Worm (Caenorhabditis elegans) whole organism, midembryonic: Measurements from ENCODE around the gene fbxc-54.

Experiments
- T22C8.4 ChIP-seq: fragments of 200-800 bp; sonication (Bioruptor generic); IDR thresholded peaks from 2 replicates; pipeline ENCODE4 v1.3.6; 2022; ENCODE audit warnings: missing genetic modification characterization, missing compliant biosample characterization
- cog-1 ChIP-seq: sonication (generic microtip); optimal IDR thresholded peaks from 2 replicates; lab custom pipeline; 2016; ENCODE audit warnings: missing genetic modification characterization, missing compliant biosample characterization
- flt-1 ChIP-seq: fragments of 200-800 bp; sonication (Bioruptor generic); IDR thresholded peaks from 2 replicates; pipeline ENCODE4 v1.3.6; 2022; ENCODE audit warnings: missing genetic modification characterization, missing compliant biosample characterization
- klf-2 ChIP-seq: fragments of 200-800 bp; sonication (Bioruptor generic); conservative IDR thresholded peaks from 2 replicates; pipeline ENCODE4 v1.3.6; 2022; ENCODE audit warnings: missing genetic modification reagents, missing genetic modification characterization, missing compliant biosample characterization
- med-1 ChIP-seq: sonication (generic microtip); optimal IDR thresholded peaks from 2 replicates; lab custom pipeline; 2017; ENCODE audit warnings: missing genetic modification characterization, mild to moderate bottlenecking, missing compliant biosample characterization, antibody characterized with exemption, missing genetic modification reagents; ENCODE audit not compliant: insufficient read depth
- ref-1 ChIP-seq: fragments of 200-800 bp; sonication (Bioruptor generic); conservative IDR thresholded peaks from 2 replicates; pipeline ENCODE4 v1.3.6; 2022; ENCODE audit warnings: missing genetic modification reagents, missing genetic modification characterization, missing compliant biosample characterization
- tab-1 ChIP-seq: fragments of 200-800 bp; sonication (Bioruptor generic); IDR thresholded peaks from 2 replicates; pipeline ENCODE4 v1.3.6; 2022; ENCODE audit warnings: missing genetic modification characterization, missing compliant biosample characterization
- ztf-23 ChIP-seq: fragments of 200-800 bp; sonication (Bioruptor generic); IDR thresholded peaks from 2 replicates; pipeline ENCODE4 v1.3.6; 2022; ENCODE audit warnings: missing genetic modification reagents, missing genetic modification characterization, missing compliant biosample characterization
- ztf-29 ChIP-seq: fragments of 200-800 bp; sonication (Bioruptor generic); IDR thresholded peaks from 2 replicates; pipeline ENCODE4 v1.3.6; 2022; ENCODE audit warnings: missing genetic modification reagents, missing genetic modification characterization, missing compliant biosample characterization

Gene fbxc-54

DNA sequence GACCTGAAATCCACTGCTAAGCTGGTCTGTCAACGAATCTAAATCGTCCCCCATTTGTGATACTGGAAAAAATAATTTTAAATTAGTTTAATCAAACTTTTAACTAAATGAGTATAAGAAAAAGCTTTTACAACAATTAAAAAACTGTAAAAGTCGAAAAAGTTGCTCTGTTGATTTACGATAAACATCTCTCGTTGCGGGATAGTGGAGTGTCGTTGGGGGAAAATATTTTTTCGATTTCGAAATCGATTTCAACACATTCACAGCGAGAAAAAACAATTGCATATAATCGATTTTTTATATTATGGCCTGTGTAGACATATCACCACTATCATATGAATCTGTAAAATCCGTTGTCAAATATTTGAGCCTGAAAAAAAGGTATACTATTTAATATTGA lies at the start of gene fbxc-54, which contains the start of gene F23F1.5:
fbxc-54 (plus strand) TSS at position 199 of the 400 bp plus-strand sequence.
F23F1.5 (minus strand) TSS at position 64 of the 400 bp plus-strand sequence.
- TF ChIP-seq T22C8.4 (GFP tag; lab: Robert Waterston, UW) (no peak), flt-1 (GFP tag; lab: Robert Waterston, UW) (no peak), cog-1 (tag; lab: Kevin White, UChicago) (no peak), ref-1 (GFP tag; lab: Robert Waterston, UW) (no peak), ztf-29 (GFP tag; lab: Robert Waterston, UW) (no peak), med-1 (GFP tag; lab: Kevin White, UChicago) (no peak), ztf-23 (GFP tag; lab: Robert Waterston, UW) (no peak), klf-2 (GFP tag; lab: Robert Waterston, UW) (no peak), tab-1 (GFP tag; lab: Robert Waterston, UW) (no peak)

DNA sequence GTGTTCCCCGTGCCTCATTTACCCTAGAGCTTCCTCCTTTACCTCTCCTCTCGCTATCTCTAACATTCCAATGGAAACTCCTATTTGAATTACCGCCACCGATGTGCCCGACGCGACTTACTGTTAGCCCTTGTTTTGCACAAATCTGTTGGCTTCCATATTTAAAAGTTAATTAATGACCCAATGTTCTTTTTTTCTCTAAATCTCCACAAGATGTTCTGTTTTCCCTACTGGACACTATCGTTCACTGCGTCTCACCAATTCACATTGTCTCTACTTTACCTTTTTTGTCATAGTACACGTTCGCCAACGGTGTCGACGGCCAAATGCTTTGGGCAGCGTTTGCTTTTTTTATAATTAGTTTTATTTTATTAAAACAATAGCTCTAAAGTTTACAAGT lies 30.9 kb upstream of the fbxc-54 start:
- no peak for TF ChIP-seq T22C8.4 (GFP tag; lab: Robert Waterston, UW)
- TF ChIP-seq cog-1 (tag; lab: Kevin White, UChicago) = no peak
- TF ChIP-seq med-1 (GFP tag; lab: Kevin White, UChicago) = no peak
- TF ChIP-seq tab-1 (GFP tag; lab: Robert Waterston, UW) = no peak

DNA sequence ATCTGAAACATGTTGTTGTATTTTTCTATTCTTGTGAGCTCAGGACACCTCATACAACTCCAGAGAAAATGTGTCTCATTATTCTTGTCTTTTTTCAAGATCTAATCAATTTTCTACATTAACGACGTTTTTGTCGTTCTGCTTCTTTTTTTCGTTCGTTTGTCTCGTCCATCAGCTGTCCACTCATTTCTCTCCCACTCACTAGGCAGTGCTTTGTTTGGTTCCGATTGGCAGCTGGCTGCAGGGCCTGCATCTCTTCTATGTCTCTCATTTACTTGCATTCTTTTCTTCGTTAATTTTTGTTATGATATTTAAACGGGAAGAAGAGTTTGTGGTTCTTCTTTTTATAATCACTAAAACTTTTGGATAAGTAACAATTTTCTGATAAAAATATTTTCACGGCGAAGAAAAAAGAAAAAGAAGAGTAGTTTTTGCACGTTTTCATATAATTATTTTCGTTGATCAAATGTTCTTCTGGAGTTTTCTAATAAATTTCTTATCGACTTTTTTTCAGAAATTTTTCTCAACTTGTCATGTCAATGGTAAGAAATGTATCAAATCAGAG lies 30.1 kb upstream of the fbxc-54 start, which contains the start of gene 2L52.1:
2L52.1 (plus strand) TSS at position 515 of the 565 bp plus-strand sequence.
- TF ChIP-seq T22C8.4 (GFP tag; lab: Robert Waterston, UW) (no peak), med-1 (GFP tag; lab: Kevin White, UChicago) (no peak), ztf-23 (GFP tag; lab: Robert Waterston, UW) (no peak), ztf-29 (GFP tag; lab: Robert Waterston, UW) (no peak), klf-2 (GFP tag; lab: Robert Waterston, UW) (no peak), tab-1 (GFP tag; lab: Robert Waterston, UW) (no peak), flt-1 (GFP tag; lab: Robert Waterston, UW) (no peak), cog-1 (tag; lab: Kevin White, UChicago) (no peak), ref-1 (GFP tag; lab: Robert Waterston, UW) (no peak)

DNA sequence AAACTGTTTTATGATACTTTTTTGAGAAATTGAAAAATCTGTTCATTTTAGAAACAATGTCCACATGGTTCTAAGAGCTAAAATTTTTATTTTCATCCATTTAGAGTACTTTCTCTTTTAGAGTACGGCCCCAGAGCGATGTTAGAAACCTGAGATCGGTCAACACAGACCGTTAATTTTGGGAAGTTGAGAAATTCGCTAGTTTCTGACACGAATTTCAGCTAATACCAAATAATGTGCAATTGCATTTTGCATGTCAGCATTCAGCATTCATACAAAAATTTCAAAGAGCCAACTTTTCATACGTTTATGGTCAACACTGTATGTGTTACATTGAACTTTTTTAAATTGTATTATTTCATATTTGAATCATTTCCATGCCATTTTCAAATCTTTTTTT lies 26.7 kb upstream of the fbxc-54 start:
- TF ChIP-seq T22C8.4 (GFP tag; lab: Robert Waterston, UW) (no peak), tab-1 (GFP tag; lab: Robert Waterston, UW) (no peak), klf-2 (GFP tag; lab: Robert Waterston, UW) (no peak), ztf-23 (GFP tag; lab: Robert Waterston, UW) (no peak), flt-1 (GFP tag; lab: Robert Waterston, UW) (no peak), ref-1 (GFP tag; lab: Robert Waterston, UW) (no peak)

DNA sequence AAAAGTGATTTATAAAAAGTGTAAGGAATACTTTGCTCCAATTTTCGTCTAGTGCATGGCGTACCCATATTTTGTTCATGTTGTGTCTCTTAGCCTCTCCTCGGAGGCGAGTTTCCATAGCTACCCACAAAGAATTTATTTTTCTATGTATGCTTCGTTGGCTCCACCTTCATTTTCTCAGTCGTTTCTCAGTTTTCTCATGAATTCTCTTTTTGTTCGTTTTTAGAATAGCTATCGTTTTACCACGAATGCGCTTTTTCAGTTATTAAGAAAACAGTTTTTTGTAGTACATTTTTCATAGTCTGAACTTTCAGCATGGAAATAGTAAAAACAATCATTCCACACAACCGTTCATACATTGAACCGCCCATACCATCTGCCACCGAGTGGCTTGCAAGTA lies 25.2 kb upstream of the fbxc-54 start, which contains the start of gene osta-1:
osta-1 (plus strand) TSS at position 309 of the 400 bp plus-strand sequence.
- no peak for TF ChIP-seq T22C8.4 (GFP tag; lab: Robert Waterston, UW)
- no peak for TF ChIP-seq klf-2 (GFP tag; lab: Robert Waterston, UW)
- TF ChIP-seq ref-1 (GFP tag; lab: Robert Waterston, UW) = no peak
- TF ChIP-seq ztf-29 (GFP tag; lab: Robert Waterston, UW) = no peak
- TF ChIP-seq ztf-23 (GFP tag; lab: Robert Waterston, UW) = no peak
- TF ChIP-seq flt-1 (GFP tag; lab: Robert Waterston, UW) = no peak
- TF ChIP-seq med-1 (GFP tag; lab: Kevin White, UChicago) = no peak
- TF ChIP-seq tab-1 (GFP tag; lab: Robert Waterston, UW) = no peak
- no peak for TF ChIP-seq cog-1 (tag; lab: Kevin White, UChicago)

DNA sequence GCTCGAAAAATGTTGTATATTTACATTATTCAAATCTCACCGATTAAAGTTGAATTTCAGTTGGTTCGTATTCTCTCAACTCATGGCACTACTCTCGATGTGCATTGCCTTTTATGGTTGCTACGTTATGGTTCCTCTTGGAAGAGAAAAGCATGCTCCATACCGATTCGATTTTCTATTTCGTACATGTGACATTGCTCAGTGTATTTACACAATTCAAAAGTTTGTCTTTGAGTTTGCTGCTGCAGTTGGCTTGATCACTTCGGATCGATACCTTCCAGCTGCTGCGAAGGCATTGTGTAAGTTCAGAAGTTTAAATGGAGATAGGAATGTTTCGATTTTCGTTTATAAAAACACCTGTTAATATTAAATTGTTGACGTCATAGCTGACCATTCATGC lies 23.3 kb upstream of the fbxc-54 start:
- no peak for TF ChIP-seq cog-1 (tag; lab: Kevin White, UChicago)
- no peak for TF ChIP-seq med-1 (GFP tag; lab: Kevin White, UChicago)
- no peak for TF ChIP-seq ref-1 (GFP tag; lab: Robert Waterston, UW)
- no peak for TF ChIP-seq ztf-23 (GFP tag; lab: Robert Waterston, UW)

DNA sequence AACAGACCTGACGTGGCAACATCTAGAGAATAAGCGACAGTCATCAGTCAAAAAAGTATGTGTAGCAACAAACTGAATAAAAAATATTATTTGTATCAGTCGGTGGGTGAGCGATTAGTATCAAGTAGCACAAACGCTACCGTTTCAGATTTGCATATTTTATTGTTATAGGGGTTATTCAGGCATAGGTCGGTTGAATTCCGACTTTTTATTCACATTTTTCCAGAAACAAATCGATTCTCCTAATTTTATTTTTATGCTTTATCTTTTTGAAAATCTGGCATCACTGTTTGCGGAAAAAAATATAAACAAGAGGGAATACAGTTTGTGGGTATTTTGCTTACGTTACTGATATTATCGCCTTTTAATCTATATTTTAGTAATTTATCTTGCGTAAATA lies 19.7 kb upstream of the fbxc-54 start, which contains the start of gene best-4:
best-4 (minus strand) TSS at position 101 of the 400 bp plus-strand sequence.
- TF ChIP-seq ref-1 (GFP tag; lab: Robert Waterston, UW) (no peak), tab-1 (GFP tag; lab: Robert Waterston, UW) (no peak), med-1 (GFP tag; lab: Kevin White, UChicago) (no peak), ztf-29 (GFP tag; lab: Robert Waterston, UW) (no peak), klf-2 (GFP tag; lab: Robert Waterston, UW) (no peak), ztf-23 (GFP tag; lab: Robert Waterston, UW) (no peak), cog-1 (tag; lab: Kevin White, UChicago) (no peak), T22C8.4 (GFP tag; lab: Robert Waterston, UW) (no peak), flt-1 (GFP tag; lab: Robert Waterston, UW) (no peak)

DNA sequence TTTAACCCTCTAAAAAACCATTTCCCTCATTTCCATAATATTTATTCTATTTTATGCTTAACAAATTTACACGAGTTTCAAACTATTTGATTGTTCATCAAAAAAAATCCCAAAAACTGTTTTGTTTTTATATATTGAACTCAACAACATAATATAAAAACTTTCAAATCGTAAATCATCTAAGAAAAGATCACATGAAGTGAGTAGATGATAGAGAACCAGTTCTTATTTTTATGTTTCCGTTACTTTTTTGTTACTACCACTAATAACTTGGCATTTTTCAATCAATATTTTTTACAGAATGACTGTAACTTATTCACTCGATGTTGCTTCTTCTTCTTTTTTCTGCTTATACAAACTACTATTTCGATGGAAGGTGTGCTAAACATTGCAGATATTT lies 18.8 kb upstream of the fbxc-54 start, which contains the start of gene best-3:
best-3 (plus strand) TSS at position 301 of the 400 bp plus-strand sequence.
- TF ChIP-seq ref-1 (GFP tag; lab: Robert Waterston, UW) (no peak), flt-1 (GFP tag; lab: Robert Waterston, UW) (no peak), ztf-23 (GFP tag; lab: Robert Waterston, UW) (no peak), med-1 (GFP tag; lab: Kevin White, UChicago) (no peak), tab-1 (GFP tag; lab: Robert Waterston, UW) (no peak), klf-2 (GFP tag; lab: Robert Waterston, UW) (no peak), cog-1 (tag; lab: Kevin White, UChicago) (no peak)

DNA sequence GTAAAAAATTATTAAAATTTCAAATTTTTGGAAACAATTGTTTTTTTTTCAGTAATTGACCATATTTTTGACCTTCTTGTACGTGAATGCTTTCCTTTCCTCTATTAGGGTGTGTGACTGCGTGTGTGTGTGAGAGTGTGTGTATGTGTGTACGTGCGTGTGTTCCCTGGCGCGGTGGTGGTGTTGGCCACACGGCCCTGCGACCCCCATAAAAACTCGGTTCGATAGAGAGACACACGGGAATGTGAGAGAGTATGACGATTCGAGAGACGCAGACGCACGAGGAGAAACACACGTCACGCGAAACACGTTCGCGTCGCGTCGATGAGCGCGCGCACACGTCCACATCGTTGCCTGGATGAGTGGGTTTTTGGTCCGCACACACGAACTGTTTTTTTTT lies 12.7 kb upstream of the fbxc-54 start:
- TF ChIP-seq ref-1 (GFP tag; lab: Robert Waterston, UW) (no peak), cog-1 (tag; lab: Kevin White, UChicago) (peak; percentile 57), klf-2 (GFP tag; lab: Robert Waterston, UW) (no peak), tab-1 (GFP tag; lab: Robert Waterston, UW) (no peak), ztf-29 (GFP tag; lab: Robert Waterston, UW) (no peak), med-1 (GFP tag; lab: Kevin White, UChicago) (no peak), flt-1 (GFP tag; lab: Robert Waterston, UW) (no peak), ztf-23 (GFP tag; lab: Robert Waterston, UW) (peak; percentile 53; the same call in 1 of the 2 replicates), T22C8.4 (GFP tag; lab: Robert Waterston, UW) (peak; percentile 32; the same call in 1 of the 2 replicates)
